Worm (Caenorhabditis elegans) whole organism, L2 larva: Measurements from ENCODE around the gene C14A11.5.

Experiments used
- C34F6.9 ChIP-seq: fragments of 150-350 bp; optimal IDR thresholded peaks from 2 replicates; lab custom pipeline; 2014; ENCODE audit warnings: missing biosample characterization, missing genetic modification characterization
- F13H6.1 ChIP-seq: sonication (generic microtip); optimal IDR thresholded peaks from 2 replicates; lab custom pipeline; 2016; ENCODE audit warnings: missing genetic modification characterization, missing compliant biosample characterization
- R02D3.7 ChIP-seq: fragments of 150-350 bp; optimal IDR thresholded peaks from 2 replicates; lab custom pipeline; 2014; ENCODE audit warnings: missing biosample characterization, missing genetic modification characterization
- Y55F3AM.14 ChIP-seq: fragments of 200-800 bp; sonication (Bioruptor generic); optimal IDR thresholded peaks from 2 replicates; lab custom pipeline; 2018; ENCODE audit warnings: mild to moderate bottlenecking, missing genetic modification characterization, missing compliant biosample characterization
- ZK546.5 ChIP-seq: sonication (generic microtip); optimal IDR thresholded peaks from 2 replicates; lab custom pipeline; 2017; ENCODE audit warnings: missing biosample characterization, missing genetic modification characterization
- alr-1 ChIP-seq: fragments of 150-350 bp; optimal IDR thresholded peaks from 2 replicates; lab custom pipeline; 2014; ENCODE audit warnings: missing biosample characterization, missing genetic modification characterization
- ama-1 ChIP-seq: fragments of 150-350 bp; optimal IDR thresholded peaks from 2 replicates; lab custom pipeline; 2018; ENCODE audit warnings: inconsistent platforms
- blmp-1 ChIP-seq: sonication (generic microtip); optimal IDR thresholded peaks from 2 replicates; lab custom pipeline; 2017; ENCODE audit warnings: missing genetic modification characterization, mild to moderate bottlenecking, missing compliant biosample characterization, antibody characterized with exemption, moderate library complexity; ENCODE audit not compliant: insufficient read depth
- ceh-82 ChIP-seq: fragments of 150-350 bp; optimal IDR thresholded peaks from 2 replicates; lab custom pipeline; 2014; ENCODE audit warnings: missing biosample characterization, missing genetic modification characterization
- crh-2 ChIP-seq: sonication (generic microtip); optimal IDR thresholded peaks from 2 replicates; lab custom pipeline; 2017; ENCODE audit warnings: missing biosample characterization, missing genetic modification characterization
- dmd-4 ChIP-seq: sonication (generic microtip); optimal IDR thresholded peaks from 2 replicates; lab custom pipeline; 2017; ENCODE audit warnings: missing biosample characterization, missing genetic modification characterization
- egl-27 ChIP-seq: sonication (generic microtip); optimal IDR thresholded peaks from 3 replicates; lab custom pipeline; 2017; ENCODE audit warnings: missing biosample characterization, missing genetic modification reagents, missing genetic modification characterization
- elt-1 ChIP-seq: fragments of 150-350 bp; optimal IDR thresholded peaks from 2 replicates; lab custom pipeline; 2014; ENCODE audit warnings: missing biosample characterization, missing genetic modification characterization
- fos-1 ChIP-seq: fragments of 150-350 bp; optimal IDR thresholded peaks from 2 replicates; lab custom pipeline; 2014; ENCODE audit warnings: missing biosample characterization, missing genetic modification characterization
- gmeb-1 ChIP-seq: fragments of 150-350 bp; optimal IDR thresholded peaks from 2 replicates; lab custom pipeline; 2014; ENCODE audit warnings: missing biosample characterization, missing genetic modification characterization
- lin-11 ChIP-seq: fragments of 150-350 bp; sonication (generic microtip); optimal IDR thresholded peaks from 2 replicates; lab custom pipeline; 2014; ENCODE audit warnings: missing biosample characterization, missing genetic modification characterization, inconsistent platforms, mixed read lengths
- lin-39 ChIP-seq: fragments of 150-350 bp; optimal IDR thresholded peaks from 2 replicates; lab custom pipeline; 2014; ENCODE audit warnings: missing biosample characterization, missing genetic modification reagents, missing genetic modification characterization
- lsy-2 ChIP-seq, 2 experiments: fragments of 150-350 bp in 1 of 2; sonication (generic microtip) in 1 of 2; optimal IDR thresholded peaks; 2 replicates each; lab custom pipeline; 2014 to 2017; ENCODE audit warnings: missing biosample characterization in 2 of 2, missing genetic modification characterization in 2 of 2
- mab-5 ChIP-seq: fragments of 150-350 bp; optimal IDR thresholded peaks from 2 replicates; lab custom pipeline; 2014; ENCODE audit warnings: missing biosample characterization, missing genetic modification characterization
- mbf-1 ChIP-seq: sonication (generic microtip); optimal IDR thresholded peaks from 2 replicates; lab custom pipeline; 2017; ENCODE audit warnings: missing biosample characterization, missing genetic modification characterization
- mdl-1 ChIP-seq, 2 experiments: fragments of 150-350 bp in 1 of 2; sonication (generic microtip) in 1 of 2; optimal IDR thresholded peaks; 2 replicates each; lab custom pipeline; 2017; ENCODE audit warnings: missing biosample characterization in 2 of 2, missing genetic modification characterization in 2 of 2
- nhr-10 ChIP-seq: sonication (generic microtip); optimal IDR thresholded peaks from 2 replicates; lab custom pipeline; 2017; ENCODE audit warnings: missing biosample characterization, missing genetic modification characterization
- nhr-11 ChIP-seq: fragments of 150-350 bp; optimal IDR thresholded peaks from 2 replicates; lab custom pipeline; 2014; ENCODE audit warnings: missing biosample characterization, missing genetic modification characterization
- nhr-12 ChIP-seq: fragments of 150-350 bp; optimal IDR thresholded peaks from 2 replicates; lab custom pipeline; 2014; ENCODE audit warnings: missing biosample characterization, missing genetic modification characterization
- nhr-21 ChIP-seq: fragments of 150-350 bp; optimal IDR thresholded peaks from 2 replicates; lab custom pipeline; 2014; ENCODE audit warnings: missing biosample characterization, missing genetic modification characterization
- nhr-23 ChIP-seq: fragments of 150-350 bp; optimal IDR thresholded peaks from 2 replicates; lab custom pipeline; 2014; ENCODE audit warnings: missing biosample characterization, missing genetic modification reagents, missing genetic modification characterization
- nhr-237 ChIP-seq: fragments of 150-350 bp; optimal IDR thresholded peaks from 2 replicates; lab custom pipeline; 2014; ENCODE audit warnings: missing biosample characterization, missing genetic modification characterization
- nhr-25 ChIP-seq: fragments of 150-350 bp; sonication (generic microtip); optimal IDR thresholded peaks from 3 replicates; lab custom pipeline; 2014; ENCODE audit warnings: missing biosample characterization, missing genetic modification characterization
- nhr-6 ChIP-seq: fragments of 150-350 bp; optimal IDR thresholded peaks from 2 replicates; lab custom pipeline; 2014; ENCODE audit warnings: missing biosample characterization, missing genetic modification characterization
- nhr-77 ChIP-seq: fragments of 150-350 bp; optimal IDR thresholded peaks from 2 replicates; lab custom pipeline; 2014; ENCODE audit warnings: missing biosample characterization, missing genetic modification characterization
- peb-1 ChIP-seq: fragments of 150-350 bp; optimal IDR thresholded peaks from 2 replicates; lab custom pipeline; 2014; ENCODE audit warnings: missing biosample characterization, missing genetic modification characterization
- sem-4 ChIP-seq: fragments of 150-350 bp; optimal IDR thresholded peaks from 2 replicates; lab custom pipeline; 2014; ENCODE audit warnings: missing biosample characterization, missing genetic modification reagents, missing genetic modification characterization
- skn-1 ChIP-seq: sonication (generic microtip); optimal IDR thresholded peaks from 2 replicates; lab custom pipeline; 2017; ENCODE audit warnings: missing biosample characterization, missing genetic modification characterization
- sma-3 ChIP-seq: sonication (generic microtip); optimal IDR thresholded peaks from 2 replicates; lab custom pipeline; 2016; ENCODE audit warnings: missing genetic modification reagents, missing genetic modification characterization, missing compliant biosample characterization
- sma-9 ChIP-seq, 2 experiments: fragments of 150-350 bp in 1 of 2; sonication (generic microtip) in 1 of 2; optimal IDR thresholded peaks; 2 replicates each; lab custom pipeline; 2014 to 2016; ENCODE audit warnings: missing genetic modification characterization in 2 of 2, mild to moderate bottlenecking in 1 of 2, missing biosample characterization in 1 of 2, missing compliant biosample characterization in 1 of 2, missing genetic modification reagents in 1 of 2, moderate library complexity in 1 of 2
- snpc-4 ChIP-seq: fragments of 150-350 bp; optimal IDR thresholded peaks from 2 replicates; lab custom pipeline; 2014; ENCODE audit warnings: missing biosample characterization, missing genetic modification characterization
- unc-55 ChIP-seq: fragments of 150-350 bp; sonication (generic microtip); optimal IDR thresholded peaks from 3 replicates; lab custom pipeline; 2014; ENCODE audit warnings: missing biosample characterization, missing genetic modification reagents, missing genetic modification characterization
- ztf-1 ChIP-seq: fragments of 200-800 bp; sonication (Bioruptor generic); conservative IDR thresholded peaks from 2 replicates; pipeline ENCODE4 v1.3.6; 2022; ENCODE audit warnings: missing genetic modification characterization, missing compliant biosample characterization
- ztf-11 ChIP-seq: sonication (generic microtip); optimal IDR thresholded peaks from 2 replicates; lab custom pipeline; 2017; ENCODE audit warnings: missing biosample characterization, missing genetic modification characterization
- ztf-4 ChIP-seq: fragments of 150-350 bp; optimal IDR thresholded peaks from 2 replicates; lab custom pipeline; 2014; ENCODE audit warnings: missing biosample characterization, missing genetic modification characterization

The C14A11.5 gene

ce11 chrX:2827702-2828182 is 20.4 kb upstream of the C14A11.5 start, which contains the start of gene ssr-2:
Gene ssr-2 (minus strand): TSS chrX:2827752.
- TF ChIP-seq sma-9 (GFP tag; optimal IDR thresholded peaks at IDR 0.05; lab: Kevin White, UChicago) (no peak), sma-9 (tag; optimal IDR thresholded peaks at IDR 0.05; lab: Kevin White, UChicago) (no peak), mab-5 (tag; lab: Kevin White, UChicago) (no peak), elt-1 (tag; lab: Kevin White, UChicago) (no peak), R02D3.7 (no peak), nhr-23 (no peak), sem-4 (tag; lab: Kevin White, UChicago) (no peak), crh-2 (tag; lab: Kevin White, UChicago) (no peak), mbf-1 (no peak), Y55F3AM.14 (GFP tag; lab: Kevin White, UChicago) (no peak), nhr-77 (no peak), ceh-82 (tag; lab: Kevin White, UChicago) (no peak), ztf-4 (no peak), ZK546.5 (no peak), F13H6.1 (tag; lab: Kevin White, UChicago) (no peak), unc-55 (GFP tag; lab: Kevin White, UChicago) (no peak), nhr-10 (tag; lab: Kevin White, UChicago) (no peak), nhr-12 (no peak), peb-1 (tag; lab: Kevin White, UChicago) (no peak), egl-27 (no peak)

ce11 chrX:2826337-2826736 is 19.0 kb upstream of the C14A11.5 start:
- TF ChIP-seq nhr-23, result no peak
- TF ChIP-seq peb-1 (tag; lab: Kevin White, UChicago), result no peak
- no peak for TF ChIP-seq ztf-11 (tag; lab: Kevin White, UChicago)
- TF ChIP-seq snpc-4, result no peak
- TF ChIP-seq gmeb-1, result no peak
- no peak for TF ChIP-seq lin-39
- no peak for TF ChIP-seq dmd-4
- no peak for TF ChIP-seq nhr-237
- TF ChIP-seq blmp-1 (tag; lab: Kevin White, UChicago), result no peak
- TF ChIP-seq fos-1 (tag; lab: Kevin White, UChicago), result no peak

ce11 chrX:2820148-2820547 is 12.8 kb upstream of the C14A11.5 start, which contains the start of gene tsp-6:
Gene tsp-6 (plus strand): TSS chrX:2820448.
- TF ChIP-seq skn-1 (tag; lab: Kevin White, UChicago) (no peak), mdl-1 (tag; optimal IDR thresholded peaks at IDR 0.05; lab: Kevin White, UChicago) (no peak), sem-4 (tag; lab: Kevin White, UChicago) (no peak), nhr-11 (no peak), nhr-10 (tag; lab: Kevin White, UChicago) (no peak), nhr-23 (no peak), gmeb-1 (no peak), nhr-77 (no peak), snpc-4 (no peak), R02D3.7 (no peak), lin-39 (no peak), ztf-1 (GFP tag; lab: Robert Waterston, UW) (no peak), mbf-1 (no peak), nhr-21 (tag; lab: Kevin White, UChicago) (no peak), nhr-6 (no peak)

- TF ChIP-seq ztf-11 (tag; lab: Kevin White, UChicago), result no peak
- TF ChIP-seq nhr-6, result peak; percentile 10
- no peak for TF ChIP-seq ztf-1 (GFP tag; lab: Robert Waterston, UW)
- TF ChIP-seq ama-1 (lab: Kevin White, UChicago), result no peak
- no peak for TF ChIP-seq ztf-4
- no peak for TF ChIP-seq lin-39
- TF ChIP-seq sma-3 (GFP tag; lab: Kevin White, UChicago), result no peak
- no peak for TF ChIP-seq alr-1 (tag; lab: Kevin White, UChicago)
- no peak for TF ChIP-seq snpc-4
- peak; percentile 20 for TF ChIP-seq lin-11 (tag; lab: Kevin White, UChicago)
- no peak for TF ChIP-seq Y55F3AM.14 (GFP tag; lab: Kevin White, UChicago)
- no peak for TF ChIP-seq nhr-25
- TF ChIP-seq crh-2 (tag; lab: Kevin White, UChicago), result no peak
- peak; percentile 27 for TF ChIP-seq C34F6.9
- peak in 1 of 2 experiments; percentile 26 for TF ChIP-seq lsy-2 (tag; optimal IDR thresholded peaks at IDR 0.05; lab: Kevin White, UChicago)
- no peak for TF ChIP-seq fos-1 (tag; lab: Kevin White, UChicago)
- no peak for TF ChIP-seq nhr-23
- TF ChIP-seq, all 48 proteins: peak for 4
Observed at ce11 chrX:2819747-2820146, 12.4 kb upstream of the C14A11.5 start.
